Fruit fly (Drosophila melanogaster): Measurements from ENCODE around the gene Pkcdelta.
A peak's percentile ranks its signal among the peaks of the same experiment; 100 is the strongest.

The Pkcdelta gene

DNA sequence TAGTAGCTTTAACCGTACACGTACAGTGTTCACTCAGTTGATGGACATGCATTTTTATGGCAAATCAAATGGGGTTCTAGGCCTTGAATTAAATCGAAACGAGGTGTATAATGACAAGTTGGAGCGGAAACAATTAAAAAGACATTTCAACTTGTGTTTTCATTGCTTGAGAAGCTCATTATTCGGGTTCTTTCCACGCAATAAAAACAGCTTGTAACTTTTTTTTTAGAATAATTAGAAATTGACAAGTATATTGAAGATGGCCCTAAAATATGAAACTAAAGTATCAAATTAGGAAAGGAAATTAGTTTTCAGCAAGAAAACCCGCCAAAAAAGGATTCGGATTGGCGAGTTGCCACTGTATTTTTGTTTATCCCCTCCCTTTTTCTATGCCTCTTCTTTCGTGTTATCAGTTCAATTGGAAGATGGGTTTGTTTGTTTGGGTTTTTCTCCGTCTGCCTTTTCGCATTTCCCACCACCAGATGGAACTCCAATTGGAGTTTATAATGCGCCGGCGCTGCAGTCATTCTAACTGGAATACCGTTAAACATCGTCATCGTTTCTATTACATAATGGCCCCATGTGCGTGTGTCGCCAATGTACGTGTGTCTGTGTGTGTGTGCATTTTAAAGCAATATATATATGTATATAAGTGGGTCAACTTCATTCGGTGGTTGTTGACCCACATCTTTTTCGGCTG is 34.7 kb downstream of the Pkcdelta start (continued):
- TF ChIP-seq CG34376 (GFP tag; optimal IDR thresholded peaks at IDR 0.05) (peak; percentile 23), lola (GFP tag; optimal IDR thresholded peaks at IDR 0.05) (peak in 1 of 3 experiments; percentile 18), Mrtf (GFP tag; IDR thresholded peaks at IDR 0.05) (0 out of 3 replicates have a peak, but pooled peaks have one; percentile 15), CG8924 (tag; optimal IDR thresholded peaks at IDR 0.05) (no peak), CG13296 (GFP tag; optimal IDR thresholded peaks at IDR 0.05) (peak; percentile 4), CG17612 (GFP tag; IDR thresholded peaks at IDR 0.05) (no peak), vvl (GFP tag; IDR thresholded peaks at IDR 0.05) (peak; percentile 33; the same call in 1 of the 2 replicates), dysf (GFP tag; IDR thresholded peaks at IDR 0.05) (peak; percentile 43; the same call in 2 of the 3 replicates), CG15073 (GFP tag; optimal IDR thresholded peaks at IDR 0.05) (no peak), CG2120 (GFP tag; optimal IDR thresholded peaks at IDR 0.05) (peak; percentile 68), CG34422 (GFP tag; IDR thresholded peaks at IDR 0.05) (no peak), CG16779 (GFP tag; IDR thresholded peaks at IDR 0.05) (no peak), gem (tag; optimal IDR thresholded peaks at IDR 0.05) (peak; percentile 68), Trl (optimal IDR thresholded peaks at IDR 0.05) (no peak), Trl (GFP tag; optimal IDR thresholded peaks at IDR 0.05) (peak; percentile 26), CG17186 (GFP tag; optimal IDR thresholded peaks at IDR 0.05) (no peak), cg (GFP tag; optimal IDR thresholded peaks at IDR 0.05) (peak; percentile 43), disco-r (GFP tag; optimal IDR thresholded peaks at IDR 0.05) (no peak), tx (GFP tag; optimal IDR thresholded peaks at IDR 0.05) (no peak), CG9932 (GFP tag; IDR thresholded peaks at IDR 0.05) (peak; percentile 30; the same call in 1 of the 2 replicates), CG12155 (GFP tag; optimal IDR thresholded peaks at IDR 0.05) (peak; percentile 27), CG12299 (tag; optimal IDR thresholded peaks at IDR 0.05) (peak; percentile 9), CG17361 (GFP tag; IDR thresholded peaks at IDR 0.05) (peak; percentile 66; the same call in 2 of the 3 replicates), h (optimal IDR thresholded peaks at IDR 0.05) (no peak), al (GFP tag; IDR thresholded peaks at IDR 0.05) (no peak; the same call in 1 of the 2 replicates), zfh2 (GFP tag; optimal IDR thresholded peaks at IDR 0.05) (peak; percentile 40), Med (GFP tag) (peak; percentile 87), zfh1 (GFP tag; IDR thresholded peaks at IDR 0.05) (no peak), CG10654 (GFP tag; optimal IDR thresholded peaks at IDR 0.05) (peak; percentile 16), Spps (tag; optimal IDR thresholded peaks at IDR 0.05) (no peak), lov (optimal IDR thresholded peaks at IDR 0.05) (no peak), lov (GFP tag; IDR thresholded peaks at IDR 0.05) (no peak), pb (GFP tag; optimal IDR thresholded peaks at IDR 0.05) (no peak), CG10209 (GFP tag; optimal IDR thresholded peaks at IDR 0.05) (peak; percentile 46), tna (GFP tag; IDR thresholded peaks at IDR 0.05; ENCODE audit: partially characterized antibody) (no peak), CG10274 (GFP tag; optimal IDR thresholded peaks at IDR 0.05) (peak; percentile 16), CG1529 (GFP tag; optimal IDR thresholded peaks at IDR 0.05) (peak; percentile 43), Hr51 (GFP tag; optimal IDR thresholded peaks at IDR 0.05) (peak; percentile 0 to 65), CG6654 (GFP tag; optimal IDR thresholded peaks at IDR 0.05) (peak; percentile 15), Antp (GFP tag; optimal IDR thresholded peaks at IDR 0.05) (peak; percentile 55), ase (GFP tag; IDR thresholded peaks at IDR 0.05) (peak; percentile 12; the same call in 1 of the 3 replicates), CG11093 (GFP tag; IDR thresholded peaks at IDR 0.05) (no peak), CG17328 (GFP tag; IDR thresholded peaks at IDR 0.05) (no peak), pnt (GFP tag; optimal IDR thresholded peaks at IDR 0.05) (peak; percentile 22), CG17385 (GFP tag; optimal IDR thresholded peaks at IDR 0.05) (peak; percentile 52), CHES-1-like (GFP tag; optimal IDR thresholded peaks at IDR 0.05) (peak; percentile 32), CG3407 (GFP tag; optimal IDR thresholded peaks at IDR 0.05) (peak; percentile 7), corto (GFP tag; optimal IDR thresholded peaks at IDR 0.05) (no peak), CG4360 (GFP tag; IDR thresholded peaks at IDR 0.05) (no peak), CG11504 (tag; optimal IDR thresholded peaks at IDR 0.05) (peak; percentile 78), Doc3 (GFP tag; IDR thresholded peaks at IDR 0.05; ENCODE audit: partially characterized antibody) (no peak)
